6 worm cellular contexts compared by ENCODE assay signal in genomic region chrIV:4402413-4402812, ce11.
A peak's percentile ranks its signal among the peaks of the same experiment; 100 is the strongest.
TF ChIP-seq lines count a peak whose summit lies in the region.

No protein-coding gene starts in this region.

TF ChIP-seq in whole organism, L1 larva, 84 proteins besides CTCF, POLR2A, EP300 and RAD21 (continues in another document):
- TF ChIP-seq nhr-85 (tag; lab: Kevin White, UChicago) (peak; percentile 96), aha-1 (tag; optimal IDR thresholded peaks at IDR 0.05; lab: Kevin White, UChicago) (no peak), elt-2 (tag; optimal IDR thresholded peaks at IDR 0.05; lab: Kevin White, UChicago) (no peak), skn-1 (tag; optimal IDR thresholded peaks at IDR 0.05; lab: Kevin White, UChicago) (peak; percentile 67), grh-1 (GFP tag; IDR thresholded peaks at IDR 0.05; lab: Robert Waterston, UW) (peak; percentile 60), dsc-1 (tag; optimal IDR thresholded peaks at IDR 0.05; lab: Kevin White, UChicago) (peak; percentile 51), mep-1 (tag; optimal IDR thresholded peaks at IDR 0.05; lab: Kevin White, UChicago) (peak; percentile 54), ces-1 (GFP tag; optimal IDR thresholded peaks at IDR 0.05; lab: Kevin White, UChicago) (no peak), rnt-1 (tag; optimal IDR thresholded peaks at IDR 0.05; lab: Kevin White, UChicago) (no peak), isw-1 (GFP tag; IDR thresholded peaks at IDR 0.05; lab: Robert Waterston, UW) (no peak), efl-3 (GFP tag; optimal IDR thresholded peaks at IDR 0.05; lab: Kevin White, UChicago) (no peak), nhr-90 (tag; optimal IDR thresholded peaks at IDR 0.05; lab: Kevin White, UChicago; ENCODE audit: poor library complexity) (peak; percentile 82), lin-13 (GFP tag; optimal IDR thresholded peaks at IDR 0.05; lab: Kevin White, UChicago) (peak; percentile 46), ceh-63 (GFP tag; optimal IDR thresholded peaks at IDR 0.05; lab: Kevin White, UChicago) (no peak), lin-39 (tag; optimal IDR thresholded peaks at IDR 0.05; lab: Kevin White, UChicago) (no peak), ceh-8 (GFP tag; optimal IDR thresholded peaks at IDR 0.05; lab: Kevin White, UChicago) (no peak)

TF ChIP-seq in whole organism, L2 larva, 48 proteins besides CTCF, POLR2A, EP300 and RAD21 (continues in another document):
- no peak for TF ChIP-seq nhr-237 (tag; optimal IDR thresholded peaks at IDR 0.05; lab: Kevin White, UChicago)
- peak; percentile 20 for TF ChIP-seq C34F6.9 (tag; optimal IDR thresholded peaks at IDR 0.05; lab: Kevin White, UChicago)
- TF ChIP-seq lin-39 (tag; optimal IDR thresholded peaks at IDR 0.05; lab: Kevin White, UChicago), result no peak
- no peak for TF ChIP-seq F13H6.1 (tag; optimal IDR thresholded peaks at IDR 0.05; lab: Kevin White, UChicago)
- no peak for TF ChIP-seq lin-13 (GFP tag; optimal IDR thresholded peaks at IDR 0.05; lab: Kevin White, UChicago)
- TF ChIP-seq sem-4 (tag; optimal IDR thresholded peaks at IDR 0.05; lab: Kevin White, UChicago), result no peak
- TF ChIP-seq egl-27 (tag; optimal IDR thresholded peaks at IDR 0.05; lab: Kevin White, UChicago), result no peak
- TF ChIP-seq ceh-16 (tag; optimal IDR thresholded peaks at IDR 0.05; lab: Kevin White, UChicago), result peak; percentile 83
- no peak for TF ChIP-seq R02D3.7 (tag; optimal IDR thresholded peaks at IDR 0.05; lab: Kevin White, UChicago)
- no peak for TF ChIP-seq ceh-82 (tag; optimal IDR thresholded peaks at IDR 0.05; lab: Kevin White, UChicago)
- TF ChIP-seq fos-1 (tag; optimal IDR thresholded peaks at IDR 0.05; lab: Kevin White, UChicago), result no peak
- TF ChIP-seq nhr-129 (tag; optimal IDR thresholded peaks at IDR 0.05; lab: Kevin White, UChicago), result peak; percentile 71
- no peak for TF ChIP-seq nhr-11 (tag; optimal IDR thresholded peaks at IDR 0.05; lab: Kevin White, UChicago)
- TF ChIP-seq ztf-11 (tag; optimal IDR thresholded peaks at IDR 0.05; lab: Kevin White, UChicago), result no peak
- peak; percentile 75 for TF ChIP-seq sma-9 (GFP tag; optimal IDR thresholded peaks at IDR 0.05; lab: Kevin White, UChicago)
- TF ChIP-seq sma-9 (tag; optimal IDR thresholded peaks at IDR 0.05; lab: Kevin White, UChicago), result no peak
- TF ChIP-seq crh-2 (tag; optimal IDR thresholded peaks at IDR 0.05; lab: Kevin White, UChicago), result peak; percentile 23

TF ChIP-seq in whole organism, L3 larva, 47 proteins besides CTCF, POLR2A, EP300 and RAD21:
- TF ChIP-seq nhr-43 (tag; optimal IDR thresholded peaks at IDR 0.05; lab: Kevin White, UChicago; ENCODE audit: poor library complexity, severe bottlenecking) (peak; percentile 49), elt-3 (tag; optimal IDR thresholded peaks at IDR 0.05; lab: Kevin White, UChicago) (no peak), fkh-10 (GFP tag; optimal IDR thresholded peaks at IDR 0.05; lab: Kevin White, UChicago) (no peak), nhr-23 (tag; optimal IDR thresholded peaks at IDR 0.05; lab: Kevin White, UChicago) (peak; percentile 61), lin-15B (tag; optimal IDR thresholded peaks at IDR 0.05; lab: Kevin White, UChicago) (no peak), ceh-82 (tag; optimal IDR thresholded peaks at IDR 0.05; lab: Kevin White, UChicago) (no peak), nfya-1 (tag; optimal IDR thresholded peaks at IDR 0.05; lab: Kevin White, UChicago; ENCODE audit: insufficient read depth) (peak; percentile 14), ama-1 (optimal IDR thresholded peaks at IDR 0.05; lab: Kevin White, UChicago) (peak; percentile 14), nhr-25 (tag; optimal IDR thresholded peaks at IDR 0.05; lab: Kevin White, UChicago) (peak; percentile 75), sea-2 (GFP tag; optimal IDR thresholded peaks at IDR 0.05; lab: Kevin White, UChicago) (no peak), elt-2 (tag; optimal IDR thresholded peaks at IDR 0.05; lab: Kevin White, UChicago) (no peak)

TF ChIP-seq in whole organism, L4 larva, 104 proteins besides CTCF, POLR2A, EP300 and RAD21 (continues in another document):
- no peak for TF ChIP-seq lir-3 (tag; optimal IDR thresholded peaks at IDR 0.05; lab: Kevin White, UChicago)
- no peak for TF ChIP-seq zfp-2 (tag; optimal IDR thresholded peaks at IDR 0.05; lab: Kevin White, UChicago)
- TF ChIP-seq daf-16 (GFP tag; optimal IDR thresholded peaks at IDR 0.05; lab: Kevin White, UChicago), result no peak
- TF ChIP-seq daf-16 (tag; optimal IDR thresholded peaks at IDR 0.05; lab: Kevin White, UChicago), result no peak
- peak in 1 of 2 experiments; percentile 52 for TF ChIP-seq lsy-2 (tag; optimal IDR thresholded peaks at IDR 0.05; lab: Kevin White, UChicago)
- TF ChIP-seq ceh-82 (tag; optimal IDR thresholded peaks at IDR 0.05; lab: Kevin White, UChicago), result no peak
- TF ChIP-seq saeg-2 (GFP tag; IDR thresholded peaks at IDR 0.05; lab: Robert Waterston, UW), result no peak
- no peak for TF ChIP-seq dmd-9 (GFP tag; IDR thresholded peaks at IDR 0.05; lab: Robert Waterston, UW)
- no peak for TF ChIP-seq lin-15B (tag; optimal IDR thresholded peaks at IDR 0.05; lab: Kevin White, UChicago)
- TF ChIP-seq hlh-11 (tag; optimal IDR thresholded peaks at IDR 0.05; lab: Kevin White, UChicago), result peak; percentile 67
- peak; percentile 18 for TF ChIP-seq T20F7.1 (GFP tag; optimal IDR thresholded peaks at IDR 0.05; lab: Kevin White, UChicago)
- no peak for TF ChIP-seq Y105C5A.15 (GFP tag; IDR thresholded peaks at IDR 0.05; lab: Robert Waterston, UW)
- TF ChIP-seq ctbp-1 (GFP tag; IDR thresholded peaks at IDR 0.05; lab: Robert Waterston, UW), result no peak
- TF ChIP-seq nhr-25 (tag; optimal IDR thresholded peaks at IDR 0.05; lab: Kevin White, UChicago; ENCODE audit: borderline replicate concordance, insufficient read depth), result peak; percentile 4
- TF ChIP-seq aha-1 (tag; lab: Kevin White, UChicago), result peak; percentile 32
- TF ChIP-seq mep-1 (tag; optimal IDR thresholded peaks at IDR 0.05; lab: Kevin White, UChicago), result peak; percentile 66
- peak in 1 of 2 experiments; percentile 3 for TF ChIP-seq hif-1 (tag; optimal IDR thresholded peaks at IDR 0.05; lab: Kevin White, UChicago)
- TF ChIP-seq egl-43 (GFP tag; IDR thresholded peaks at IDR 0.05; lab: Robert Waterston, UW), result no peak
- no peak for TF ChIP-seq nhr-6 (tag; optimal IDR thresholded peaks at IDR 0.05; lab: Kevin White, UChicago)

TF ChIP-seq in whole organism, late embryonic, 69 proteins besides CTCF, POLR2A, EP300 and RAD21:
- TF ChIP-seq ceh-45 (GFP tag; IDR thresholded peaks at IDR 0.05; lab: Robert Waterston, UW), result no peak
- TF ChIP-seq Y22D7AL.16 (tag; optimal IDR thresholded peaks at IDR 0.05; lab: Kevin White, UChicago), result no peak
- peak; percentile 56 for TF ChIP-seq hlh-30 (tag; optimal IDR thresholded peaks at IDR 0.05; lab: Kevin White, UChicago; ENCODE audit: insufficient read depth)
- TF ChIP-seq ceh-48 (tag; optimal IDR thresholded peaks at IDR 0.05; lab: Kevin White, UChicago), result no peak
- no peak for TF ChIP-seq pat-9 (tag; optimal IDR thresholded peaks at IDR 0.05; lab: Kevin White, UChicago)
- no peak for TF ChIP-seq pqm-1 (tag; optimal IDR thresholded peaks at IDR 0.05; lab: Kevin White, UChicago)
- TF ChIP-seq T23F11.4 (GFP tag; optimal IDR thresholded peaks at IDR 0.05; lab: Kevin White, UChicago), result no peak
- no peak for TF ChIP-seq ztf-16 (tag; optimal IDR thresholded peaks at IDR 0.05; lab: Kevin White, UChicago)

TF ChIP-seq in whole organism, young adult, 124 proteins besides CTCF, POLR2A, EP300 and RAD21:
- TF ChIP-seq Y95B8A.8 (GFP tag; IDR thresholded peaks at IDR 0.05; lab: Robert Waterston, UW), result no peak
- TF ChIP-seq ztf-25 (GFP tag; IDR thresholded peaks at IDR 0.05; lab: Robert Waterston, UW), result no peak
- peak; percentile 1 for TF ChIP-seq somi-1 (GFP tag; optimal IDR thresholded peaks at IDR 0.05; lab: Kevin White, UChicago)
- peak; percentile 21 for TF ChIP-seq lin-40 (tag; optimal IDR thresholded peaks at IDR 0.05; lab: Kevin White, UChicago)
- TF ChIP-seq ztf-26 (tag; optimal IDR thresholded peaks at IDR 0.05; lab: Kevin White, UChicago), result peak; percentile 17
- no peak for TF ChIP-seq xnd-1 (tag; optimal IDR thresholded peaks at IDR 0.05; lab: Kevin White, UChicago)
- TF ChIP-seq D2030.7 (GFP tag; IDR thresholded peaks at IDR 0.05; lab: Robert Waterston, UW), result no peak
- TF ChIP-seq pha-4 (tag; optimal IDR thresholded peaks at IDR 0.05; lab: Kevin White, UChicago), result no peak
- TF ChIP-seq zim-3 (tag; optimal IDR thresholded peaks at IDR 0.05; lab: Kevin White, UChicago), result no peak
